Worm (Caenorhabditis elegans) whole organism, L3 larva: ENCODE data around the gene R02E12.12.

ENCODE experiments used
- R02D3.7 ChIP-seq: fragments of 150-350 bp; optimal IDR thresholded peaks from 2 replicates; lab custom pipeline; 2014; ENCODE audit warnings: missing biosample characterization, missing genetic modification characterization
- aly-2 ChIP-seq: fragments of 150-350 bp; optimal IDR thresholded peaks from 2 replicates; lab custom pipeline; 2014; ENCODE audit warnings: missing biosample characterization, missing genetic modification characterization
- ama-1 ChIP-seq: fragments of 150-350 bp; optimal IDR thresholded peaks from 2 replicates; lab custom pipeline; 2018
- ceh-16 ChIP-seq: sonication (generic microtip); optimal IDR thresholded peaks from 2 replicates; lab custom pipeline; 2017; ENCODE audit warnings: missing biosample characterization, missing genetic modification characterization
- ceh-28 ChIP-seq: fragments of 150-350 bp; optimal IDR thresholded peaks from 2 replicates; lab custom pipeline; 2014; ENCODE audit warnings: missing biosample characterization, missing genetic modification reagents, missing genetic modification characterization
- ceh-82 ChIP-seq: fragments of 150-350 bp; optimal IDR thresholded peaks from 2 replicates; lab custom pipeline; 2014; ENCODE audit warnings: missing biosample characterization, missing genetic modification characterization
- ceh-9 ChIP-seq: sonication (generic microtip); optimal IDR thresholded peaks from 2 replicates; lab custom pipeline; 2018; ENCODE audit warnings: missing biosample characterization, missing genetic modification characterization
- egl-27 ChIP-seq: sonication (generic microtip); optimal IDR thresholded peaks from 4 replicates; lab custom pipeline; 2017; ENCODE audit warnings: missing biosample characterization, missing genetic modification reagents, missing genetic modification characterization
- egl-5 ChIP-seq: fragments of 150-350 bp; optimal IDR thresholded peaks from 2 replicates; lab custom pipeline; 2017; ENCODE audit warnings: missing biosample characterization, missing genetic modification reagents, missing genetic modification characterization, inconsistent platforms
- elt-1 ChIP-seq: fragments of 150-350 bp; optimal IDR thresholded peaks from 2 replicates; lab custom pipeline; 2014; ENCODE audit warnings: missing biosample characterization, missing genetic modification characterization
- elt-2 ChIP-seq: sonication (generic microtip); optimal IDR thresholded peaks from 2 replicates; lab custom pipeline; 2016; ENCODE audit warnings: missing genetic modification reagents, mild to moderate bottlenecking, missing genetic modification characterization, missing compliant biosample characterization
- elt-3 ChIP-seq, 3 experiments: fragments of 150-350 bp in 1 of 3; sonication (generic microtip) in 2 of 3; optimal IDR thresholded peaks; 2 replicates in 2 of 3; 4 replicates in 1 of 3; lab custom pipeline; 2014 to 2017; ENCODE audit warnings: missing biosample characterization in 3 of 3, missing genetic modification characterization in 3 of 3
- eor-1 ChIP-seq, 2 experiments: fragments of 150-350 bp; optimal IDR thresholded peaks; 2 replicates each; lab custom pipeline; 2014 to 2018; ENCODE audit warnings: missing biosample characterization in 2 of 2, missing genetic modification characterization in 2 of 2
- fkh-2 ChIP-seq: fragments of 150-350 bp; optimal IDR thresholded peaks from 2 replicates; lab custom pipeline; 2014; ENCODE audit warnings: missing biosample characterization, missing genetic modification reagents, missing genetic modification characterization
- fos-1 ChIP-seq: fragments of 150-350 bp; optimal IDR thresholded peaks from 2 replicates; lab custom pipeline; 2014; ENCODE audit warnings: missing biosample characterization, missing genetic modification characterization
- hmg-11 ChIP-seq: sonication (generic microtip); optimal IDR thresholded peaks from 2 replicates; lab custom pipeline; 2016; ENCODE audit warnings: missing genetic modification characterization, missing compliant biosample characterization
- jun-1 ChIP-seq: fragments of 150-350 bp; optimal IDR thresholded peaks from 2 replicates; lab custom pipeline; 2014; ENCODE audit warnings: missing biosample characterization, missing genetic modification reagents, missing genetic modification characterization
- lin-15B ChIP-seq: fragments of 150-350 bp; optimal IDR thresholded peaks from 2 replicates; lab custom pipeline; 2014; ENCODE audit warnings: missing biosample characterization, missing genetic modification characterization
- lin-39 ChIP-seq: fragments of 150-350 bp; optimal IDR thresholded peaks from 2 replicates; lab custom pipeline; 2018; ENCODE audit warnings: missing biosample characterization, missing genetic modification reagents, missing genetic modification characterization
- lsy-12 ChIP-seq: sonication (generic microtip); optimal IDR thresholded peaks from 2 replicates; lab custom pipeline; 2016; ENCODE audit warnings: mild to moderate bottlenecking, missing genetic modification characterization, missing compliant biosample characterization
- mdl-1 ChIP-seq: fragments of 150-350 bp; optimal IDR thresholded peaks from 2 replicates; lab custom pipeline; 2014; ENCODE audit warnings: missing biosample characterization, missing genetic modification characterization
- mml-1 ChIP-seq: fragments of 150-350 bp; sonication (generic microtip); optimal IDR thresholded peaks from 3 replicates; lab custom pipeline; 2014; ENCODE audit warnings: missing biosample characterization, missing genetic modification characterization
- nfya-1 ChIP-seq: sonication (generic microtip); optimal IDR thresholded peaks from 2 replicates; lab custom pipeline; 2017; ENCODE audit warnings: missing genetic modification characterization, mild to moderate bottlenecking, missing compliant biosample characterization, antibody characterized with exemption, moderate library complexity; ENCODE audit not compliant: insufficient read depth
- nhr-12 ChIP-seq: fragments of 150-350 bp; optimal IDR thresholded peaks from 2 replicates; lab custom pipeline; 2014; ENCODE audit warnings: missing biosample characterization, missing genetic modification characterization
- nhr-23 ChIP-seq: fragments of 150-350 bp; optimal IDR thresholded peaks from 2 replicates; lab custom pipeline; 2014; ENCODE audit warnings: missing biosample characterization, missing genetic modification reagents, missing genetic modification characterization
- nhr-237 ChIP-seq: fragments of 150-350 bp; optimal IDR thresholded peaks from 2 replicates; lab custom pipeline; 2014; ENCODE audit warnings: missing biosample characterization, missing genetic modification characterization
- nhr-25 ChIP-seq: sonication (generic microtip); optimal IDR thresholded peaks from 2 replicates; lab custom pipeline; 2017; ENCODE audit warnings: missing biosample characterization, missing genetic modification characterization
- nhr-28 ChIP-seq: fragments of 150-350 bp; optimal IDR thresholded peaks from 2 replicates; lab custom pipeline; 2014; ENCODE audit warnings: missing biosample characterization, missing genetic modification characterization
- nhr-43 ChIP-seq: sonication (generic microtip); optimal IDR thresholded peaks from 2 replicates; lab custom pipeline; 2016; ENCODE audit warnings: mild to moderate bottlenecking, missing genetic modification characterization, missing compliant biosample characterization; ENCODE audit not compliant: poor library complexity, severe bottlenecking
- nhr-67 ChIP-seq: fragments of 150-350 bp; optimal IDR thresholded peaks from 2 replicates; lab custom pipeline; 2014; ENCODE audit warnings: missing biosample characterization, missing genetic modification characterization
- nhr-77 ChIP-seq: fragments of 150-350 bp; optimal IDR thresholded peaks from 2 replicates; lab custom pipeline; 2014; ENCODE audit warnings: missing biosample characterization, missing genetic modification characterization
- pha-4 ChIP-seq: fragments of 150-350 bp; optimal IDR thresholded peaks from 2 replicates; lab custom pipeline; 2014; ENCODE audit warnings: missing biosample characterization, missing genetic modification reagents, missing genetic modification characterization
- pqm-1 ChIP-seq: fragments of 150-350 bp; optimal IDR thresholded peaks from 2 replicates; lab custom pipeline; 2017; ENCODE audit warnings: missing biosample characterization, missing genetic modification characterization, inconsistent platforms
- sea-2 ChIP-seq: fragments of 150-350 bp; sonication (generic microtip); optimal IDR thresholded peaks from 4 replicates; lab custom pipeline; 2014; ENCODE audit warnings: missing biosample characterization, missing genetic modification reagents, missing genetic modification characterization
- skn-1 ChIP-seq: fragments of 150-350 bp; optimal IDR thresholded peaks from 2 replicates; lab custom pipeline; 2014; ENCODE audit warnings: missing biosample characterization, missing genetic modification characterization
- snpc-4 ChIP-seq: fragments of 150-350 bp; optimal IDR thresholded peaks from 2 replicates; lab custom pipeline; 2014; ENCODE audit warnings: missing biosample characterization, missing genetic modification characterization
- tbx-2 ChIP-seq: sonication (generic microtip); optimal IDR thresholded peaks from 2 replicates; lab custom pipeline; 2016; ENCODE audit warnings: mild to moderate bottlenecking, missing genetic modification characterization, missing compliant biosample characterization
- unc-39 ChIP-seq: sonication (generic microtip); optimal IDR thresholded peaks from 4 replicates; lab custom pipeline; 2017; ENCODE audit warnings: missing biosample characterization, missing genetic modification characterization
- unc-62 ChIP-seq: fragments of 150-350 bp; sonication (generic microtip); optimal IDR thresholded peaks from 4 replicates; lab custom pipeline; 2014; ENCODE audit warnings: missing biosample characterization, missing genetic modification reagents, missing genetic modification characterization
- zag-1 ChIP-seq: fragments of 150-350 bp; optimal IDR thresholded peaks from 2 replicates; lab custom pipeline; 2014; ENCODE audit warnings: missing biosample characterization, missing genetic modification characterization
- ztf-11 ChIP-seq: fragments of 150-350 bp; optimal IDR thresholded peaks from 2 replicates; lab custom pipeline; 2014; ENCODE audit warnings: missing biosample characterization, missing genetic modification characterization
- ztf-4 ChIP-seq: fragments of 150-350 bp; optimal IDR thresholded peaks from 2 replicates; lab custom pipeline; 2014; ENCODE audit warnings: missing biosample characterization, missing genetic modification characterization

The R02E12.12 gene

ce11 chrX:3968209-3968960, 34.9 kb upstream of the R02E12.12 start, which contains the start of gene C16B8.3:
TSS of gene C16B8.3 (minus strand) at chrX:3968634.
- TF ChIP-seq jun-1 (tag; lab: Kevin White, UChicago), result peak; percentile 60
- peak; percentile 5 for TF ChIP-seq ceh-28 (tag; lab: Kevin White, UChicago)
- peak; percentile 80 for TF ChIP-seq pqm-1 (tag; lab: Kevin White, UChicago)
- peak; percentile 53 for TF ChIP-seq pha-4
- TF ChIP-seq nhr-25, result no peak
- TF ChIP-seq elt-2 (tag; lab: Kevin White, UChicago), result peak; percentile 87

ce11 chrX:3969353-3969752, 34.0 kb upstream of the R02E12.12 start:
- TF ChIP-seq nhr-43 (tag; lab: Kevin White, UChicago), result peak; percentile 47
- TF ChIP-seq zag-1 (tag; lab: Kevin White, UChicago), result no peak
- TF ChIP-seq pqm-1 (tag; lab: Kevin White, UChicago), result peak; percentile 9
- TF ChIP-seq nfya-1 (tag; lab: Kevin White, UChicago), result peak; percentile 17
- TF ChIP-seq lin-39 (tag; lab: Kevin White, UChicago), result peak; percentile 55
- no peak for TF ChIP-seq elt-1 (tag; lab: Kevin White, UChicago)
- TF ChIP-seq ztf-11, result no peak
- no peak for TF ChIP-seq elt-2 (tag; lab: Kevin White, UChicago)
- no peak for TF ChIP-seq lsy-12
- peak; percentile 41 for TF ChIP-seq nhr-25
- TF ChIP-seq pha-4, result peak; percentile 38
- no peak for TF ChIP-seq nhr-237 (tag; lab: Kevin White, UChicago)

ce11 chrX:3969980-3970403, 33.3 kb upstream of the R02E12.12 start:
- TF ChIP-seq egl-27 (tag; lab: Kevin White, UChicago) (peak; percentile 69), pha-4 (peak; percentile 49), ceh-82 (tag; lab: Kevin White, UChicago) (peak; percentile 14), eor-1 (tag; optimal IDR thresholded peaks at IDR 0.05; lab: Kevin White, UChicago) (no peak), fkh-2 (tag; lab: Kevin White, UChicago) (no peak), ceh-16 (tag; lab: Kevin White, UChicago) (no peak), tbx-2 (tag; lab: Kevin White, UChicago) (peak; percentile 53), lin-39 (tag; lab: Kevin White, UChicago) (peak; percentile 65), lin-15B (tag; lab: Kevin White, UChicago) (no peak), mdl-1 (no peak), ama-1 (lab: Kevin White, UChicago) (peak; percentile 11), pqm-1 (tag; lab: Kevin White, UChicago) (peak; percentile 47), R02D3.7 (tag; lab: Kevin White, UChicago) (no peak), skn-1 (tag; lab: Kevin White, UChicago) (no peak), nhr-67 (tag; lab: Kevin White, UChicago) (no peak), nhr-77 (tag; lab: Kevin White, UChicago) (peak; percentile 31), nfya-1 (tag; lab: Kevin White, UChicago) (peak; percentile 64), lsy-12 (peak; percentile 74), nhr-23 (tag; lab: Kevin White, UChicago) (peak; percentile 39), elt-2 (tag; lab: Kevin White, UChicago) (peak; percentile 50), elt-3 (tag; optimal IDR thresholded peaks at IDR 0.05; lab: Kevin White, UChicago) (no peak), mml-1 (no peak), snpc-4 (tag; lab: Kevin White, UChicago) (no peak), ceh-28 (tag; lab: Kevin White, UChicago) (no peak), unc-62 (GFP tag; lab: Kevin White, UChicago) (peak; percentile 45), sea-2 (GFP tag; lab: Kevin White, UChicago) (peak; percentile 41), ceh-9 (tag; lab: Kevin White, UChicago) (no peak), fos-1 (tag; lab: Kevin White, UChicago) (peak; percentile 25), nhr-12 (no peak), nhr-25 (peak; percentile 76), ztf-4 (tag; lab: Kevin White, UChicago) (no peak), hmg-11 (tag; lab: Kevin White, UChicago) (peak; percentile 51), nhr-28 (tag; lab: Kevin White, UChicago) (no peak), unc-39 (tag; lab: Kevin White, UChicago) (peak; percentile 4), aly-2 (tag; lab: Kevin White, UChicago) (no peak), elt-1 (tag; lab: Kevin White, UChicago) (no peak), nhr-43 (tag; lab: Kevin White, UChicago) (peak; percentile 49), jun-1 (tag; lab: Kevin White, UChicago) (peak; percentile 74), egl-5 (peak; percentile 73)
